Fruit fly (Drosophila melanogaster) whole organism, embryonic: Measurements from ENCODE around the gene CG14837.

ENCODE experiments used
- CG12219 ChIP-seq: fragments of 200-800 bp; sonication (Bioruptor generic); optimal IDR thresholded peaks from 3 replicates; lab custom pipeline; 2018; ENCODE audit warnings: missing biosample characterization, mild to moderate bottlenecking, missing genetic modification characterization
- CG2120 ChIP-seq: fragments of 200-800 bp; sonication (Bioruptor generic); optimal IDR thresholded peaks from 3 replicates; lab custom pipeline; 2016; ENCODE audit warnings: missing biosample characterization, missing genetic modification characterization
- CG4707 ChIP-seq: fragments of 200-800 bp; sonication (Bioruptor generic); optimal IDR thresholded peaks from 2 replicates; lab custom pipeline; 2018; ENCODE audit warnings: missing biosample characterization, mild to moderate bottlenecking, missing genetic modification characterization, moderate library complexity
- CG4854 ChIP-seq: fragments of 200-800 bp; sonication (Bioruptor generic); optimal IDR thresholded peaks from 2 replicates; lab custom pipeline; 2016; ENCODE audit warnings: missing biosample characterization, missing genetic modification characterization, inconsistent platforms
- CG5245 ChIP-seq: fragments of 200-800 bp; sonication (Bioruptor generic); optimal IDR thresholded peaks from 3 replicates; lab custom pipeline; 2016; ENCODE audit warnings: missing biosample characterization, missing genetic modification characterization
- Chrac-16 ChIP-seq: fragments of 200-800 bp; sonication (Bioruptor generic); optimal IDR thresholded peaks from 3 replicates; lab custom pipeline; 2016; ENCODE audit warnings: missing biosample characterization, missing genetic modification characterization
- Poxn ChIP-seq: fragments of 200-800 bp; sonication (Bioruptor generic); IDR thresholded peaks from 2 replicates; pipeline ENCODE4 v1.3.6; 2022; ENCODE audit warnings: missing biosample characterization, missing genetic modification characterization
- Tbp ChIP-seq: fragments of >200 bp; optimal IDR thresholded peaks from 2 replicates; lab custom pipeline; 2018; ENCODE audit warnings: missing biosample characterization, missing genetic modification characterization
- chm ChIP-seq: fragments of 200-800 bp; sonication (Bioruptor generic); IDR thresholded peaks from 2 replicates; pipeline ENCODE4 v1.3.6; 2022; ENCODE audit warnings: missing biosample characterization, missing genetic modification characterization
- fru ChIP-seq: fragments of >200 bp; optimal IDR thresholded peaks from 2 replicates; lab custom pipeline; 2017
- hkb ChIP-seq, 2 experiments: fragments of 200-800 bp in 1 of 2; fragments of >200 bp in 1 of 2; sonication (Bioruptor generic) in 1 of 2; IDR thresholded peaks in 1 of 2; optimal IDR thresholded peaks in 1 of 2; 2 replicates each; pipeline versions ENCODE4 v1.3.6 to Lab custom; 2017 to 2022; ENCODE audit warnings: missing biosample characterization in 1 of 2, missing genetic modification characterization in 1 of 2

dm6 chr3L:7603397-7603796 lies 43.6 kb upstream of the CG14837 start:
- no peak for TF ChIP-seq CG5245 (GFP tag; lab: Kevin White, UChicago)
- no peak for TF ChIP-seq hkb (optimal IDR thresholded peaks at IDR 0.05; lab: Kevin White, UChicago)
- TF ChIP-seq hkb (GFP tag; IDR thresholded peaks at IDR 0.05; lab: Robert Waterston, UW) = no peak
- no peak for TF ChIP-seq chm (GFP tag; lab: Robert Waterston, UW)
- TF ChIP-seq CG4707 = no peak
- no peak for TF ChIP-seq fru (lab: Kevin White, UChicago)
- TF ChIP-seq CG4854 (GFP tag; lab: Kevin White, UChicago) = no peak
- TF ChIP-seq Poxn = no peak
- no peak for TF ChIP-seq CG2120 (GFP tag; lab: Kevin White, UChicago)
- no peak for TF ChIP-seq CG12219 (GFP tag; lab: Kevin White, UChicago)
- TF ChIP-seq Tbp = no peak
- TF ChIP-seq Chrac-16 (GFP tag; lab: Kevin White, UChicago) = no peak
